Fruit fly (Drosophila melanogaster) whole organism, prepupa: ENCODE measurements around the gene Rph.

Experiments
- Blimp-1 ChIP-seq: fragments of 200-800 bp; sonication (Bioruptor generic); optimal IDR thresholded peaks from 3 replicates; lab custom pipeline; 2017; ENCODE audit warnings: missing biosample characterization, missing genetic modification characterization, mild to moderate bottlenecking, moderate library complexity, missing genetic modification reagents
- CG10631 ChIP-seq: fragments of 200-800 bp; sonication (Bioruptor generic); optimal IDR thresholded peaks from 2 replicates; lab custom pipeline; 2016; ENCODE audit warnings: missing biosample characterization, missing genetic modification characterization
- CG10669 ChIP-seq: fragments of 200-800 bp; sonication (Bioruptor generic); optimal IDR thresholded peaks from 3 replicates; lab custom pipeline; 2018; ENCODE audit warnings: missing biosample characterization, mild to moderate bottlenecking, missing genetic modification characterization, moderate library complexity
- CG11294 ChIP-seq: fragments of 200-800 bp; sonication (Bioruptor generic); IDR thresholded peaks from 2 replicates; pipeline ENCODE4 v1.3.6; 2022; ENCODE audit warnings: missing biosample characterization, missing genetic modification characterization
- CG11762 ChIP-seq: fragments of 200-800 bp; sonication (Bioruptor generic); optimal IDR thresholded peaks from 3 replicates; lab custom pipeline; 2016; ENCODE audit warnings: missing biosample characterization, missing genetic modification characterization; ENCODE audit not compliant: insufficient read depth
- CG15336 ChIP-seq: fragments of 200-800 bp; sonication (Bioruptor generic); IDR thresholded peaks from 2 replicates; pipeline ENCODE4 v1.3.6; 2022; ENCODE audit warnings: missing biosample characterization, missing genetic modification characterization
- CG1621 ChIP-seq: fragments of 200-800 bp; sonication (Bioruptor generic); optimal IDR thresholded peaks from 3 replicates; lab custom pipeline; 2018; ENCODE audit warnings: missing biosample characterization, mild to moderate bottlenecking, missing genetic modification characterization
- CG16779 ChIP-seq: fragments of 200-800 bp; sonication (Bioruptor generic); optimal IDR thresholded peaks from 3 replicates; lab custom pipeline; 2017; ENCODE audit warnings: missing biosample characterization, mild to moderate bottlenecking, missing genetic modification characterization
- CG31627 ChIP-seq: fragments of 200-800 bp; sonication (Bioruptor generic); optimal IDR thresholded peaks from 3 replicates; lab custom pipeline; 2016; ENCODE audit warnings: missing biosample characterization, missing genetic modification characterization
- CG6163 ChIP-seq: fragments of 200-800 bp; sonication (Bioruptor generic); IDR thresholded peaks from 3 replicates; pipeline ENCODE4 v1.3.6; 2022; ENCODE audit warnings: missing biosample characterization, missing genetic modification characterization
- CG6276 ChIP-seq: fragments of 200-800 bp; sonication (Bioruptor generic); optimal IDR thresholded peaks from 2 replicates; lab custom pipeline; 2017; ENCODE audit warnings: missing biosample characterization, mild to moderate bottlenecking, missing genetic modification characterization
- CG6854 ChIP-seq: fragments of 200-800 bp; sonication (Bioruptor generic); optimal IDR thresholded peaks from 2 replicates; lab custom pipeline; 2017; ENCODE audit warnings: missing biosample characterization, mild to moderate bottlenecking, missing genetic modification characterization
- CG7368 ChIP-seq: fragments of 200-800 bp; sonication (Bioruptor generic); optimal IDR thresholded peaks from 3 replicates; lab custom pipeline; 2016; ENCODE audit warnings: missing biosample characterization, missing genetic modification characterization
- CG8119 ChIP-seq: fragments of 200-800 bp; sonication (Bioruptor generic); IDR thresholded peaks from 3 replicates; pipeline ENCODE4 v1.3.6; 2022; ENCODE audit warnings: missing biosample characterization, missing genetic modification characterization
- CG8319 ChIP-seq: fragments of 200-800 bp; sonication (Bioruptor generic); optimal IDR thresholded peaks from 3 replicates; lab custom pipeline; 2016; ENCODE audit warnings: missing biosample characterization, missing genetic modification characterization
- CG9139 ChIP-seq: fragments of 200-800 bp; sonication (Bioruptor generic); optimal IDR thresholded peaks from 3 replicates; lab custom pipeline; 2017; ENCODE audit warnings: missing biosample characterization, mild to moderate bottlenecking, missing genetic modification characterization
- Eip75B ChIP-seq: fragments of 200-800 bp; sonication (Bioruptor generic); optimal IDR thresholded peaks from 3 replicates; lab custom pipeline; 2016; ENCODE audit warnings: missing biosample characterization, missing genetic modification characterization
- Eip78C ChIP-seq: fragments of 200-800 bp; sonication (Bioruptor generic); peaks from one replicate; lab custom pipeline; 2016; ENCODE audit warnings: missing biosample characterization, missing genetic modification characterization
- Eip93F ChIP-seq: fragments of 200-800 bp; sonication (Bioruptor generic); optimal IDR thresholded peaks from 2 replicates; lab custom pipeline; 2016; ENCODE audit warnings: missing biosample characterization, mild to moderate bottlenecking, missing genetic modification characterization
- Ets21C ChIP-seq: fragments of 200-800 bp; sonication (Bioruptor generic); optimal IDR thresholded peaks from 3 replicates; lab custom pipeline; 2016; ENCODE audit warnings: missing biosample characterization, missing genetic modification characterization
- Gug ChIP-seq: fragments of 200-800 bp; sonication (Bioruptor generic); IDR thresholded peaks from 2 replicates; pipeline ENCODE4 v1.3.6; 2022; ENCODE audit warnings: missing biosample characterization, missing genetic modification characterization
- Hr38 ChIP-seq: sonication (Bioruptor generic); optimal IDR thresholded peaks from 2 replicates; lab custom pipeline; 2016; ENCODE audit warnings: missing biosample characterization, missing genetic modification characterization
- Met ChIP-seq: fragments of 200-800 bp; sonication (Bioruptor generic); optimal IDR thresholded peaks from 3 replicates; lab custom pipeline; 2016; ENCODE audit warnings: missing biosample characterization, missing genetic modification characterization
- OdsH ChIP-seq: fragments of 200-800 bp; sonication (Bioruptor generic); optimal IDR thresholded peaks from 3 replicates; lab custom pipeline; 2016; ENCODE audit warnings: missing biosample characterization, missing genetic modification characterization
- Smox ChIP-seq: fragments of 200-800 bp; sonication (Bioruptor generic); optimal IDR thresholded peaks from 3 replicates; lab custom pipeline; 2016; ENCODE audit warnings: missing biosample characterization, missing genetic modification characterization
- Sox102F ChIP-seq: fragments of 200-800 bp; sonication (Bioruptor generic); optimal IDR thresholded peaks from 2 replicates; lab custom pipeline; 2016; ENCODE audit warnings: missing biosample characterization, mild to moderate bottlenecking, missing genetic modification characterization
- Sox14 ChIP-seq: fragments of 200-800 bp; sonication (Bioruptor generic); optimal IDR thresholded peaks from 3 replicates; lab custom pipeline; 2016; ENCODE audit warnings: missing biosample characterization, missing genetic modification characterization
- achi ChIP-seq: fragments of 200-800 bp; sonication (Bioruptor generic); optimal IDR thresholded peaks from 3 replicates; lab custom pipeline; 2016; ENCODE audit warnings: missing biosample characterization, missing genetic modification characterization
- acj6 ChIP-seq: fragments of 200-800 bp; sonication (Bioruptor generic); optimal IDR thresholded peaks from 3 replicates; lab custom pipeline; 2016; ENCODE audit warnings: missing biosample characterization, missing genetic modification characterization
- cyc ChIP-seq: fragments of 200-800 bp; sonication (Bioruptor generic); optimal IDR thresholded peaks from 3 replicates; lab custom pipeline; 2016; ENCODE audit warnings: missing biosample characterization, missing genetic modification characterization
- dac ChIP-seq: fragments of 200-800 bp; sonication (Bioruptor generic); optimal IDR thresholded peaks from 2 replicates; lab custom pipeline; 2017; ENCODE audit warnings: missing biosample characterization, mild to moderate bottlenecking, missing genetic modification characterization
- dsx ChIP-seq: fragments of 200-800 bp; optimal IDR thresholded peaks from 3 replicates; lab custom pipeline; 2019; ENCODE audit warnings: missing biosample characterization, mild to moderate bottlenecking, missing genetic modification characterization, moderate library complexity; ENCODE audit not compliant: poor library complexity, severe bottlenecking
- eg ChIP-seq: fragments of 200-800 bp; sonication (Bioruptor generic); IDR thresholded peaks from 3 replicates; pipeline ENCODE4 v1.3.6; 2022; ENCODE audit warnings: missing biosample characterization, missing genetic modification characterization
- esn ChIP-seq: fragments of 200-800 bp; sonication (Bioruptor generic); optimal IDR thresholded peaks from 2 replicates; lab custom pipeline; 2016; ENCODE audit warnings: missing biosample characterization, mild to moderate bottlenecking, missing genetic modification characterization, moderate library complexity
- net ChIP-seq: fragments of 200-800 bp; sonication (Bioruptor generic); optimal IDR thresholded peaks from 3 replicates; lab custom pipeline; 2016; ENCODE audit warnings: missing biosample characterization, missing genetic modification characterization
- pdm3 ChIP-seq: fragments of 200-800 bp; sonication (Bioruptor generic); optimal IDR thresholded peaks from 3 replicates; lab custom pipeline; 2016; ENCODE audit warnings: missing biosample characterization, missing genetic modification characterization
- spab ChIP-seq: fragments of 200-800 bp; sonication (Bioruptor generic); optimal IDR thresholded peaks from 2 replicates; lab custom pipeline; 2017; ENCODE audit warnings: missing biosample characterization, mild to moderate bottlenecking, missing genetic modification characterization, missing genetic modification reagents
- ss ChIP-seq, 2 experiments: fragments of 200-800 bp; sonication (Bioruptor generic); optimal IDR thresholded peaks; 2 replicates in 1 of 2; 3 replicates in 1 of 2; lab custom pipeline; 2017 to 2018; ENCODE audit warnings: mild to moderate bottlenecking in 2 of 2, missing biosample characterization in 2 of 2, missing genetic modification characterization in 2 of 2, moderate library complexity in 1 of 2
- svp ChIP-seq: fragments of 200-800 bp; sonication (Bioruptor generic); peaks from one replicate; lab custom pipeline; 2016; ENCODE audit warnings: missing biosample characterization, missing genetic modification characterization
- topi ChIP-seq: fragments of 200-800 bp; sonication (Bioruptor generic); optimal IDR thresholded peaks from 3 replicates; lab custom pipeline; 2016; ENCODE audit warnings: missing biosample characterization, missing genetic modification characterization
- vri ChIP-seq: fragments of 200-800 bp; sonication (Bioruptor generic); optimal IDR thresholded peaks from 3 replicates; lab custom pipeline; 2016; ENCODE audit warnings: missing biosample characterization, mild to moderate bottlenecking, missing genetic modification characterization

Gene Rph

dm6 chrX:10764206-10764605 lies 6.7 kb upstream of the Rph start, which contains the start of gene Tango5 (continued):
- no peak for TF ChIP-seq dac (GFP tag; lab: Kevin White, UChicago)
- TF ChIP-seq, all 60 proteins: peak for 6

dm6 chrX:10762959-10763883 lies 5.8 kb upstream of the Rph start:
- TF ChIP-seq CG6163 (GFP tag; lab: Robert Waterston, UW) (peak; percentile 48; the same call in 1 of the 3 replicates), CG6276 (GFP tag; lab: Kevin White, UChicago) (peak; percentile 29), CG16779 (tag; lab: Kevin White, UChicago) (peak; percentile 21), esn (no peak), CG8319 (GFP tag; lab: Kevin White, UChicago) (no peak), eg (GFP tag; lab: Robert Waterston, UW) (no peak), topi (GFP tag; lab: Kevin White, UChicago) (no peak), CG10631 (GFP tag; lab: Kevin White, UChicago) (no peak), Met (peak; percentile 22), Sox102F (GFP tag; lab: Kevin White, UChicago) (no peak), vri (peak; percentile 42), CG1621 (tag; lab: Kevin White, UChicago) (no peak), Eip75B (GFP tag; lab: Kevin White, UChicago) (peak; percentile 23), dsx (GFP tag; lab: Kevin White, UChicago) (peak; percentile 16), svp (peak; percentile 67), cyc (GFP tag; lab: Kevin White, UChicago) (no peak), Blimp-1 (GFP tag; lab: Kevin White, UChicago) (no peak), ss (GFP tag; optimal IDR thresholded peaks at IDR 0.05; lab: Kevin White, UChicago) (peak; percentile 25 to 55), Smox (GFP tag; lab: Kevin White, UChicago) (no peak), Eip78C (peak; percentile 69), CG31627 (GFP tag; lab: Kevin White, UChicago) (no peak), Ets21C (no peak), Sox14 (GFP tag; lab: Kevin White, UChicago) (peak; percentile 48), Eip93F (GFP tag; lab: Kevin White, UChicago) (no peak)

- TF ChIP-seq Smox (GFP tag; lab: Kevin White, UChicago) (no peak), net (no peak), CG31627 (GFP tag; lab: Kevin White, UChicago) (no peak), spab (GFP tag; lab: Kevin White, UChicago) (no peak), CG6854 (GFP tag; lab: Kevin White, UChicago) (no peak), acj6 (GFP tag; lab: Kevin White, UChicago) (no peak), CG16779 (tag; lab: Kevin White, UChicago) (no peak), Gug (GFP tag; lab: Robert Waterston, UW) (no peak), achi (GFP tag; lab: Kevin White, UChicago) (no peak), Eip93F (GFP tag; lab: Kevin White, UChicago) (no peak), CG15336 (GFP tag; lab: Robert Waterston, UW) (no peak), CG7368 (GFP tag; lab: Kevin White, UChicago) (no peak), cyc (GFP tag; lab: Kevin White, UChicago) (no peak), dsx (GFP tag; lab: Kevin White, UChicago) (no peak)
- TF ChIP-seq, all 60 proteins: peak for 0
Observed at dm6 chrX:10762569-10762958, 5.1 kb upstream of the Rph start.

- no peak for TF ChIP-seq Eip93F (GFP tag; lab: Kevin White, UChicago)
- no peak for TF ChIP-seq cyc (GFP tag; lab: Kevin White, UChicago)
- TF ChIP-seq Sox14 (GFP tag; lab: Kevin White, UChicago) = no peak
- TF ChIP-seq OdsH (GFP tag; lab: Kevin White, UChicago) = no peak
- no peak for TF ChIP-seq CG11762 (GFP tag; lab: Kevin White, UChicago)
- TF ChIP-seq svp = peak; percentile 49
- TF ChIP-seq net = no peak
- TF ChIP-seq CG31627 (GFP tag; lab: Kevin White, UChicago) = no peak
- peak; percentile 36 for TF ChIP-seq CG10669 (GFP tag; lab: Kevin White, UChicago)
- no peak for TF ChIP-seq Blimp-1 (GFP tag; lab: Kevin White, UChicago)
- TF ChIP-seq dsx (GFP tag; lab: Kevin White, UChicago) = peak; percentile 53
- TF ChIP-seq CG9139 = no peak
- no peak for TF ChIP-seq Sox102F (GFP tag; lab: Kevin White, UChicago)
- TF ChIP-seq CG8119 (GFP tag; lab: Robert Waterston, UW) = no peak
- TF ChIP-seq acj6 (GFP tag; lab: Kevin White, UChicago) = no peak
- no peak for TF ChIP-seq Hr38
- TF ChIP-seq achi (GFP tag; lab: Kevin White, UChicago) = no peak
- no peak for TF ChIP-seq CG11294 (GFP tag; lab: Robert Waterston, UW)
- peak; percentile 30 for TF ChIP-seq pdm3 (GFP tag; lab: Kevin White, UChicago)
- no peak for TF ChIP-seq CG15336 (GFP tag; lab: Robert Waterston, UW)
Observed at dm6 chrX:10756026-10756561, 1.4 kb downstream of the Rph start.
